Fruit fly (Drosophila melanogaster) whole organism, prepupa: ENCODE data around the gene PGS1.

Experiments
- Blimp-1 ChIP-seq: fragments of 200-800 bp; sonication (Bioruptor generic); optimal IDR thresholded peaks from 3 replicates; lab custom pipeline; 2017; ENCODE audit warnings: missing biosample characterization, missing genetic modification characterization, mild to moderate bottlenecking, moderate library complexity, missing genetic modification reagents
- CG10631 ChIP-seq: fragments of 200-800 bp; sonication (Bioruptor generic); optimal IDR thresholded peaks from 2 replicates; lab custom pipeline; 2016; ENCODE audit warnings: missing biosample characterization, missing genetic modification characterization
- CG10669 ChIP-seq: fragments of 200-800 bp; sonication (Bioruptor generic); optimal IDR thresholded peaks from 3 replicates; lab custom pipeline; 2018; ENCODE audit warnings: missing biosample characterization, mild to moderate bottlenecking, missing genetic modification characterization, moderate library complexity
- CG11294 ChIP-seq: fragments of 200-800 bp; sonication (Bioruptor generic); IDR thresholded peaks from 2 replicates; pipeline ENCODE4 v1.3.6; 2022; ENCODE audit warnings: missing biosample characterization, missing genetic modification characterization
- CG11762 ChIP-seq: fragments of 200-800 bp; sonication (Bioruptor generic); optimal IDR thresholded peaks from 3 replicates; lab custom pipeline; 2016; ENCODE audit warnings: missing biosample characterization, missing genetic modification characterization; ENCODE audit not compliant: insufficient read depth
- CG11902 ChIP-seq: fragments of 200-800 bp; sonication (Bioruptor generic); optimal IDR thresholded peaks from 3 replicates; lab custom pipeline; 2016; ENCODE audit warnings: missing biosample characterization, missing genetic modification characterization
- CG15336 ChIP-seq: fragments of 200-800 bp; sonication (Bioruptor generic); IDR thresholded peaks from 2 replicates; pipeline ENCODE4 v1.3.6; 2022; ENCODE audit warnings: missing biosample characterization, missing genetic modification characterization
- CG1621 ChIP-seq: fragments of 200-800 bp; sonication (Bioruptor generic); optimal IDR thresholded peaks from 3 replicates; lab custom pipeline; 2018; ENCODE audit warnings: missing biosample characterization, mild to moderate bottlenecking, missing genetic modification characterization
- CG3032 ChIP-seq: fragments of 200-800 bp; optimal IDR thresholded peaks from 2 replicates; lab custom pipeline; 2019; ENCODE audit warnings: missing biosample characterization, mild to moderate bottlenecking, missing genetic modification characterization, moderate library complexity
- CG31627 ChIP-seq: fragments of 200-800 bp; sonication (Bioruptor generic); optimal IDR thresholded peaks from 3 replicates; lab custom pipeline; 2016; ENCODE audit warnings: missing biosample characterization, missing genetic modification characterization
- CG32006 ChIP-seq: fragments of 200-800 bp; sonication (Bioruptor generic); optimal IDR thresholded peaks from 3 replicates; lab custom pipeline; 2017; ENCODE audit warnings: missing biosample characterization, mild to moderate bottlenecking, missing genetic modification characterization
- CG34406 ChIP-seq: fragments of 200-800 bp; sonication (Bioruptor generic); optimal IDR thresholded peaks from 3 replicates; lab custom pipeline; 2016; ENCODE audit warnings: missing biosample characterization, missing genetic modification characterization
- CG3919 ChIP-seq: fragments of 200-800 bp; sonication (Bioruptor generic); optimal IDR thresholded peaks from 3 replicates; lab custom pipeline; 2016; ENCODE audit warnings: missing biosample characterization, missing genetic modification characterization
- CG4318 ChIP-seq: fragments of 200-800 bp; sonication (Bioruptor generic); optimal IDR thresholded peaks from 3 replicates; lab custom pipeline; 2017; ENCODE audit warnings: missing biosample characterization, mild to moderate bottlenecking, missing genetic modification characterization
- CG6163 ChIP-seq: fragments of 200-800 bp; sonication (Bioruptor generic); IDR thresholded peaks from 3 replicates; pipeline ENCODE4 v1.3.6; 2022; ENCODE audit warnings: missing biosample characterization, missing genetic modification characterization
- CG6792 ChIP-seq: fragments of 200-800 bp; sonication (Bioruptor generic); optimal IDR thresholded peaks from 3 replicates; lab custom pipeline; 2016; ENCODE audit warnings: missing biosample characterization, missing genetic modification characterization
- CG6808 ChIP-seq: fragments of 200-800 bp; sonication (Bioruptor generic); optimal IDR thresholded peaks from 3 replicates; lab custom pipeline; 2017; ENCODE audit warnings: missing biosample characterization, missing genetic modification characterization, mild to moderate bottlenecking, moderate library complexity, missing genetic modification reagents
- CG6854 ChIP-seq: fragments of 200-800 bp; sonication (Bioruptor generic); optimal IDR thresholded peaks from 2 replicates; lab custom pipeline; 2017; ENCODE audit warnings: missing biosample characterization, mild to moderate bottlenecking, missing genetic modification characterization
- CG7368 ChIP-seq: fragments of 200-800 bp; sonication (Bioruptor generic); optimal IDR thresholded peaks from 3 replicates; lab custom pipeline; 2016; ENCODE audit warnings: missing biosample characterization, missing genetic modification characterization
- CG8119 ChIP-seq: fragments of 200-800 bp; sonication (Bioruptor generic); IDR thresholded peaks from 3 replicates; pipeline ENCODE4 v1.3.6; 2022; ENCODE audit warnings: missing biosample characterization, missing genetic modification characterization
- CG8319 ChIP-seq: fragments of 200-800 bp; sonication (Bioruptor generic); optimal IDR thresholded peaks from 3 replicates; lab custom pipeline; 2016; ENCODE audit warnings: missing biosample characterization, missing genetic modification characterization
- CG8632 ChIP-seq: fragments of 200-800 bp; sonication (Bioruptor generic); optimal IDR thresholded peaks from 3 replicates; lab custom pipeline; 2016; ENCODE audit warnings: missing biosample characterization, missing genetic modification characterization
- Eip75B ChIP-seq: fragments of 200-800 bp; sonication (Bioruptor generic); optimal IDR thresholded peaks from 3 replicates; lab custom pipeline; 2016; ENCODE audit warnings: missing biosample characterization, missing genetic modification characterization
- Eip78C ChIP-seq: fragments of 200-800 bp; sonication (Bioruptor generic); peaks from one replicate; lab custom pipeline; 2016; ENCODE audit warnings: missing biosample characterization, missing genetic modification characterization
- Eip93F ChIP-seq: fragments of 200-800 bp; sonication (Bioruptor generic); optimal IDR thresholded peaks from 2 replicates; lab custom pipeline; 2016; ENCODE audit warnings: missing biosample characterization, mild to moderate bottlenecking, missing genetic modification characterization
- Ets21C ChIP-seq: fragments of 200-800 bp; sonication (Bioruptor generic); optimal IDR thresholded peaks from 3 replicates; lab custom pipeline; 2016; ENCODE audit warnings: missing biosample characterization, missing genetic modification characterization
- Ets96B ChIP-seq: fragments of 200-800 bp; optimal IDR thresholded peaks from 2 replicates; lab custom pipeline; 2019; ENCODE audit warnings: missing biosample characterization, mild to moderate bottlenecking, missing genetic modification characterization, moderate library complexity
- Gug ChIP-seq: fragments of 200-800 bp; sonication (Bioruptor generic); IDR thresholded peaks from 2 replicates; pipeline ENCODE4 v1.3.6; 2022; ENCODE audit warnings: missing biosample characterization, missing genetic modification characterization
- Hr4 ChIP-seq: fragments of 200-800 bp; sonication (Bioruptor generic); optimal IDR thresholded peaks from 3 replicates; lab custom pipeline; 2016; ENCODE audit warnings: missing biosample characterization, missing genetic modification characterization
- Lpt ChIP-seq: fragments of 200-800 bp; sonication (Bioruptor generic); optimal IDR thresholded peaks from 3 replicates; lab custom pipeline; 2016; ENCODE audit warnings: missing biosample characterization, missing genetic modification characterization
- Met ChIP-seq: fragments of 200-800 bp; sonication (Bioruptor generic); optimal IDR thresholded peaks from 3 replicates; lab custom pipeline; 2016; ENCODE audit warnings: missing biosample characterization, missing genetic modification characterization
- Sox102F ChIP-seq: fragments of 200-800 bp; sonication (Bioruptor generic); optimal IDR thresholded peaks from 2 replicates; lab custom pipeline; 2016; ENCODE audit warnings: missing biosample characterization, mild to moderate bottlenecking, missing genetic modification characterization
- Sox14 ChIP-seq: fragments of 200-800 bp; sonication (Bioruptor generic); optimal IDR thresholded peaks from 3 replicates; lab custom pipeline; 2016; ENCODE audit warnings: missing biosample characterization, missing genetic modification characterization
- Sox15 ChIP-seq: fragments of 200-800 bp; sonication (Bioruptor generic); optimal IDR thresholded peaks from 3 replicates; lab custom pipeline; 2016; ENCODE audit warnings: missing biosample characterization, missing genetic modification characterization
- achi ChIP-seq: fragments of 200-800 bp; sonication (Bioruptor generic); optimal IDR thresholded peaks from 3 replicates; lab custom pipeline; 2016; ENCODE audit warnings: missing biosample characterization, missing genetic modification characterization
- acj6 ChIP-seq: fragments of 200-800 bp; sonication (Bioruptor generic); optimal IDR thresholded peaks from 3 replicates; lab custom pipeline; 2016; ENCODE audit warnings: missing biosample characterization, missing genetic modification characterization
- cyc ChIP-seq: fragments of 200-800 bp; sonication (Bioruptor generic); optimal IDR thresholded peaks from 3 replicates; lab custom pipeline; 2016; ENCODE audit warnings: missing biosample characterization, missing genetic modification characterization
- dac ChIP-seq: fragments of 200-800 bp; sonication (Bioruptor generic); optimal IDR thresholded peaks from 2 replicates; lab custom pipeline; 2017; ENCODE audit warnings: missing biosample characterization, mild to moderate bottlenecking, missing genetic modification characterization
- dsx ChIP-seq: fragments of 200-800 bp; optimal IDR thresholded peaks from 3 replicates; lab custom pipeline; 2019; ENCODE audit warnings: missing biosample characterization, mild to moderate bottlenecking, missing genetic modification characterization, moderate library complexity; ENCODE audit not compliant: poor library complexity, severe bottlenecking
- eg ChIP-seq: fragments of 200-800 bp; sonication (Bioruptor generic); IDR thresholded peaks from 3 replicates; pipeline ENCODE4 v1.3.6; 2022; ENCODE audit warnings: missing biosample characterization, missing genetic modification characterization
- esn ChIP-seq: fragments of 200-800 bp; sonication (Bioruptor generic); optimal IDR thresholded peaks from 2 replicates; lab custom pipeline; 2016; ENCODE audit warnings: missing biosample characterization, mild to moderate bottlenecking, missing genetic modification characterization, moderate library complexity
- fkh ChIP-seq: fragments of 200-800 bp; sonication (Bioruptor generic); optimal IDR thresholded peaks from 3 replicates; lab custom pipeline; 2017; ENCODE audit warnings: missing biosample characterization, mild to moderate bottlenecking, missing genetic modification characterization, moderate library complexity
- lz ChIP-seq: fragments of 200-800 bp; sonication (Bioruptor generic); optimal IDR thresholded peaks from 3 replicates; lab custom pipeline; 2016; ENCODE audit warnings: missing biosample characterization, missing genetic modification characterization
- net ChIP-seq: fragments of 200-800 bp; sonication (Bioruptor generic); optimal IDR thresholded peaks from 3 replicates; lab custom pipeline; 2016; ENCODE audit warnings: missing biosample characterization, missing genetic modification characterization
- salr ChIP-seq, 2 experiments: fragments of 200-800 bp; sonication (Bioruptor generic); optimal IDR thresholded peaks; 3 replicates each; lab custom pipeline; 2016 to 2018; ENCODE audit warnings: missing biosample characterization in 2 of 2, missing genetic modification characterization in 2 of 2, mild to moderate bottlenecking in 1 of 2
- spab ChIP-seq: fragments of 200-800 bp; sonication (Bioruptor generic); optimal IDR thresholded peaks from 2 replicates; lab custom pipeline; 2017; ENCODE audit warnings: missing biosample characterization, mild to moderate bottlenecking, missing genetic modification characterization, missing genetic modification reagents
- ss ChIP-seq, 2 experiments: fragments of 200-800 bp; sonication (Bioruptor generic); optimal IDR thresholded peaks; 2 replicates in 1 of 2; 3 replicates in 1 of 2; lab custom pipeline; 2017 to 2018; ENCODE audit warnings: mild to moderate bottlenecking in 2 of 2, missing biosample characterization in 2 of 2, missing genetic modification characterization in 2 of 2, moderate library complexity in 1 of 2
- svp ChIP-seq: fragments of 200-800 bp; sonication (Bioruptor generic); peaks from one replicate; lab custom pipeline; 2016; ENCODE audit warnings: missing biosample characterization, missing genetic modification characterization
- topi ChIP-seq: fragments of 200-800 bp; sonication (Bioruptor generic); optimal IDR thresholded peaks from 3 replicates; lab custom pipeline; 2016; ENCODE audit warnings: missing biosample characterization, missing genetic modification characterization
- vri ChIP-seq: fragments of 200-800 bp; sonication (Bioruptor generic); optimal IDR thresholded peaks from 3 replicates; lab custom pipeline; 2016; ENCODE audit warnings: missing biosample characterization, mild to moderate bottlenecking, missing genetic modification characterization

Gene PGS1

dm6 chr3R:18795000-18795810 lies 49.4 kb upstream of the PGS1 start, which contains the start of gene CG7720:
CG7720 (minus strand) TSS chr3R:18795169.
- TF ChIP-seq CG11762 (peak; percentile 59), vri (GFP tag; lab: Kevin White, UChicago) (peak; percentile 45), Blimp-1 (GFP tag; lab: Kevin White, UChicago) (peak; percentile 49), Hr4 (GFP tag; lab: Kevin White, UChicago) (peak; percentile 82), Lpt (peak; percentile 16), CG6854 (GFP tag; lab: Kevin White, UChicago) (no peak), cyc (GFP tag; lab: Kevin White, UChicago) (peak; percentile 84), CG34406 (GFP tag; lab: Kevin White, UChicago) (peak; percentile 70), CG8319 (GFP tag; lab: Kevin White, UChicago) (peak; percentile 65), CG8632 (GFP tag; lab: Kevin White, UChicago) (peak; percentile 65), net (GFP tag; lab: Kevin White, UChicago) (peak; percentile 72), Gug (GFP tag; lab: Robert Waterston, UW) (no peak), CG4318 (peak; percentile 50), CG6808 (peak; percentile 44), spab (GFP tag; lab: Kevin White, UChicago) (peak; percentile 45), CG15336 (GFP tag; lab: Robert Waterston, UW) (peak; percentile 38; the same call in 1 of the 2 replicates), CG1621 (tag; lab: Kevin White, UChicago) (no peak), CG8119 (peak; percentile 51; the same call in 2 of the 3 replicates), fkh (GFP tag; lab: Kevin White, UChicago) (no peak), CG10631 (peak; percentile 67), CG3919 (GFP tag; lab: Kevin White, UChicago) (peak; percentile 79), eg (GFP tag; lab: Robert Waterston, UW) (no peak), Ets21C (GFP tag; lab: Kevin White, UChicago) (peak; percentile 61), ss (GFP tag; optimal IDR thresholded peaks at IDR 0.05; lab: Kevin White, UChicago) (peak in 1 of 2 experiments; percentile 16), Eip93F (GFP tag; lab: Kevin White, UChicago) (no peak), Eip78C (GFP tag; lab: Kevin White, UChicago) (peak; percentile 84), Sox15 (GFP tag; lab: Kevin White, UChicago) (peak; percentile 73), esn (peak; percentile 87), topi (GFP tag; lab: Kevin White, UChicago) (peak; percentile 80), CG6163 (no peak), CG11294 (GFP tag; lab: Robert Waterston, UW) (no peak; the same call in 1 of the 2 replicates), CG6792 (GFP tag; lab: Kevin White, UChicago) (peak; percentile 70), Sox102F (GFP tag; lab: Kevin White, UChicago) (peak; percentile 74), CG31627 (GFP tag; lab: Kevin White, UChicago) (peak; percentile 82), svp (peak; percentile 88), Eip75B (GFP tag; lab: Kevin White, UChicago) (peak; percentile 57), CG10669 (GFP tag; lab: Kevin White, UChicago) (peak; percentile 56), Met (GFP tag; lab: Kevin White, UChicago) (peak; percentile 85), acj6 (GFP tag; lab: Kevin White, UChicago) (peak; percentile 76), dsx (GFP tag; lab: Kevin White, UChicago) (no peak), CG3032 (tag; lab: Kevin White, UChicago) (peak; percentile 55), lz (GFP tag; lab: Kevin White, UChicago) (peak; percentile 80), CG11902 (GFP tag; lab: Kevin White, UChicago) (peak; percentile 70), CG7368 (GFP tag; lab: Kevin White, UChicago) (peak; percentile 43), Ets96B (tag; lab: Kevin White, UChicago) (peak; percentile 59), CG32006 (GFP tag; lab: Kevin White, UChicago) (peak; percentile 79), Sox14 (GFP tag; lab: Kevin White, UChicago) (peak; percentile 78), achi (GFP tag; lab: Kevin White, UChicago) (peak; percentile 75), dac (no peak), salr (GFP tag; optimal IDR thresholded peaks at IDR 0.05; lab: Kevin White, UChicago) (peak; percentile 4 to 76)
